Worm (Caenorhabditis elegans): ENCODE measurements around the gene str-55.

str-55 gene

DNA sequence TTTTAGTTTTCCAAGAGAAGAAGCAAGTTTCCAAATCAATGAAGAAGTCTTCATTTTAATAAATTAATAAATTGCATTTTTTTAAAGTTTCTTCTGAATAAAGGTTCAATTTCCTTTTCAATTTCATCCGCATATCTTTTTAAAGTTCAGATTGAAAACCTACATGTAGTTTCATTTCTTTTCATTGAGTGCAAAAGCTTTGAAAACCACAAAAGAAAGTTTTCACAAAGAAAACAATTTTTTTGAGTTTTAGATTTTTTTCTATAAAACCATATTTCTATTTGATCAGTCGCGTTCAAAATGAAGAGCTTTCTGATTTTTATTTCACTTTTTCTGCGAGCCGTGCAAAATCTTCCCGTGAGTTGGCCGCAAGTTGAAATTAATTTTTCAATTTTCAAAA lies 28.8 kb upstream of the str-55 start, which contains the start of gene T08G3.6:
Gene T08G3.6, plus strand, starts transcription at position 301 of the 400 bp plus-strand sequence.
- TF ChIP-seq hlh-26 (GFP tag; conservative IDR thresholded peaks at IDR 0.05) (no peak), Y79H2A.3 (GFP tag; conservative IDR thresholded peaks at IDR 0.05) (no peak), hmg-20 (GFP tag; IDR thresholded peaks at IDR 0.05) (no peak), egrh-3 (GFP tag; IDR thresholded peaks at IDR 0.05) (no peak), Y67H2A.10 (GFP tag; conservative IDR thresholded peaks at IDR 0.05) (no peak), ceh-27 (GFP tag; optimal IDR thresholded peaks at IDR 0.05) (no peak), dox-1 (GFP tag; IDR thresholded peaks at IDR 0.05) (no peak), lsl-1 (GFP tag; optimal IDR thresholded peaks at IDR 0.05) (no peak), ztf-18 (tag; optimal IDR thresholded peaks at IDR 0.05) (no peak), lsy-27 (tag; optimal IDR thresholded peaks at IDR 0.05; ENCODE audit: borderline replicate concordance, insufficient read depth) (no peak), aptf-3 (GFP tag; IDR thresholded peaks at IDR 0.05) (no peak), egl-18 (GFP tag; IDR thresholded peaks at IDR 0.05) (no peak), snpc-1.1 (tag; optimal IDR thresholded peaks at IDR 0.05; ENCODE audit: insufficient read depth) (no peak), C17E4.6 (GFP tag; IDR thresholded peaks at IDR 0.05) (no peak), sea-2 (GFP tag; IDR thresholded peaks at IDR 0.05) (no peak), nfya-2 (GFP tag; IDR thresholded peaks at IDR 0.05) (no peak), xnd-1 (tag; optimal IDR thresholded peaks at IDR 0.05) (no peak)

DNA sequence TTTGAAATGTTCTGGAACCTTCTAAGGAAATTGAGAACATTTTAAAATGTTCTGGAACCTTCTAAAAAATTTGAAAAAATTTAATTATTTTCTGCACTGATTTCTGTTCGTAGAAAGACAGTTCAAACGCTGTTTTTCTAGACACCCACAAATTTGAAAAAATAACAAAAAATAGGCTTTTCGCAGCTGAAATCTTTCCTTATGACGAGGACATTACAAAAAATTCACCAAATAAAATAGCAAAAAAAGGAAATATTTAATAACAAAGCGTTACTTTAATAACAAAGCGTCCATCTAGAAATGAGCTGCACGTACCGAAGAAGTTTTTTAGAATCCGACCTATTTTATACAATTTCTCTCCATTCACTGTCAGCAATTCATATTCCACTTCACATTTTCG lies 26.7 kb upstream of the str-55 start, which contains the start of gene srh-141:
Gene srh-141, plus strand, starts transcription at position 301 of the 400 bp plus-strand sequence.
- no peak for TF ChIP-seq ama-1 (optimal IDR thresholded peaks at IDR 0.05)
- TF ChIP-seq ama-1 (GFP tag; optimal IDR thresholded peaks at IDR 0.05) = no peak
- TF ChIP-seq F23B12.7 (tag; optimal IDR thresholded peaks at IDR 0.05; ENCODE audit: insufficient read depth) = no peak
- TF ChIP-seq ztf-25 (GFP tag; IDR thresholded peaks at IDR 0.05) = no peak
- no peak for TF ChIP-seq him-1 (tag; optimal IDR thresholded peaks at IDR 0.05)
- TF ChIP-seq ZK185.1 (tag; optimal IDR thresholded peaks at IDR 0.05; ENCODE audit: poor library complexity, severe bottlenecking) = no peak
- TF ChIP-seq ccch-3 (GFP tag; optimal IDR thresholded peaks at IDR 0.05) = no peak
- TF ChIP-seq C17E4.6 (GFP tag; IDR thresholded peaks at IDR 0.05) = no peak
- TF ChIP-seq Y56A3A.18 (GFP tag; IDR thresholded peaks at IDR 0.05) = no peak
- TF ChIP-seq dox-1 (GFP tag; IDR thresholded peaks at IDR 0.05) = no peak
- no peak for TF ChIP-seq sdz-38 (tag; optimal IDR thresholded peaks at IDR 0.05)
- TF ChIP-seq F33H1.4 (GFP tag; IDR thresholded peaks at IDR 0.05) = no peak
- no peak for TF ChIP-seq hmg-20 (GFP tag; IDR thresholded peaks at IDR 0.05)

DNA sequence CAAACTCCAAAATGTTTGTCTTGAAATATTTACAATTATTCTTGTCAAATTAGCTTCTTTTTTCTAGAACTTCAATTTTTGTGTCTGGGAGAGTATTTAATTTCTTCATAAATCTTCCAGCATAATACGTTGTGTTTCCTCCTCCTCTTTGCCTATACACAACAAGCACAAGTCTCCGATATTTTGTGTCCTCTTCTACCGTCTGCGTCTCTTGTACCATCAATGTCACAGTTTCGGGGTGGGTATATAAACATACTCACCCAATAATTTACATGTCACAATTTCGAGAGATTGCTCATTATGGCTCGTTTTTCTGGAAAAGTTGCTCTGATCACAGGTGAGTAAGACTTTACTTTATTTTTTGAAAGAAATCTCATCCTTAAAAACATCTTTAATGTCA lies 20.6 kb upstream of the str-55 start, which contains the start of gene F26D2.15:
Gene F26D2.15, plus strand, starts transcription at position 301 of the 400 bp plus-strand sequence.
- no peak for TF ChIP-seq dpff-1 (tag; optimal IDR thresholded peaks at IDR 0.05)
- TF ChIP-seq madf-6 (GFP tag; IDR thresholded peaks at IDR 0.05) = no peak
- no peak for TF ChIP-seq chd-7 (tag; optimal IDR thresholded peaks at IDR 0.05)
- TF ChIP-seq nfyb-1 (GFP tag; IDR thresholded peaks at IDR 0.05) = no peak

DNA sequence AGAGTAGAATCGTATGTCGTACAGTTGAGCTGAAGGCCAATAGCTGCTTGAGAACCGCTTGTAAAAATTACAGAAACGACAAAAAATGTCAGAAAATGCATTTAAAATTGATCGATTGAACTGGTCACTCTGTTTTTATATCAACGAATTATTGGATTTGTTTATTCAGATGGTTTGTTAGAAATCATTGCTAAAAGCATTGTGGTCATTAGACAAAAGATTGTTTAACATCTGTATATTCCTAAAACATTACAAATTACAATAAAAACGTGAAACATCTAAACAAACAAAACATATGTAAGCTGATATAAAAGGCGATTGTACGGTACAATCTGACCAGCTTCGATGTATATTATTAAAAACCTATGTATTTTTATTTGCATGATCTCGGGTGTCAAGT lies 18.6 kb upstream of the str-55 start, which contains the start of the genes F26D2.13 and F26D2.14:
Gene F26D2.13, minus strand, starts transcription at position 101 of the 400 bp plus-strand sequence.
Gene F26D2.14, plus strand, starts transcription at position 346 of the 400 bp plus-strand sequence.
- TF ChIP-seq fkh-3 (tag; optimal IDR thresholded peaks at IDR 0.05) (no peak), snpc-4 (GFP tag; optimal IDR thresholded peaks at IDR 0.05) (no peak), snpc-4 (tag; optimal IDR thresholded peaks at IDR 0.05) (no peak), akir-1 (GFP tag; optimal IDR thresholded peaks at IDR 0.05) (no peak), rcor-1 (GFP tag; IDR thresholded peaks at IDR 0.05) (no peak), nfyb-1 (GFP tag; IDR thresholded peaks at IDR 0.05) (no peak), hsf-1 (GFP tag; IDR thresholded peaks at IDR 0.05) (no peak), repo-1 (tag; optimal IDR thresholded peaks at IDR 0.05) (no peak), hlh-12 (tag; optimal IDR thresholded peaks at IDR 0.05) (no peak), lin-54 (GFP tag; optimal IDR thresholded peaks at IDR 0.05) (no peak)

All from whole organism, young adult.